Worm (Caenorhabditis elegans) whole organism, L4 larva: ENCODE data around the gene T14B4.8.

Experiments
- R02D3.7 ChIP-seq: fragments of 150-350 bp; sonication (generic microtip); optimal IDR thresholded peaks from 3 replicates; lab custom pipeline; 2014; ENCODE audit warnings: missing biosample characterization, missing genetic modification characterization
- Y5F2A.4 ChIP-seq: fragments of 200-800 bp; sonication (Bioruptor generic); optimal IDR thresholded peaks from 2 replicates; lab custom pipeline; 2018; ENCODE audit warnings: mild to moderate bottlenecking, missing genetic modification characterization, missing compliant biosample characterization
- aha-1 ChIP-seq: fragments of 150-350 bp; peaks from one replicate; lab custom pipeline; 2014; ENCODE audit warnings: missing biosample characterization, missing genetic modification characterization
- ctbp-1 ChIP-seq: fragments of 200-800 bp; sonication (Bioruptor generic); IDR thresholded peaks from 2 replicates; pipeline ENCODE4 v1.3.6; 2022; ENCODE audit warnings: missing genetic modification reagents, missing genetic modification characterization, missing compliant biosample characterization
- daf-16 ChIP-seq, 3 experiments: sonication (generic microtip); optimal IDR thresholded peaks; 2 replicates each; lab custom pipeline; 2016 to 2017; ENCODE audit warnings: missing genetic modification characterization in 3 of 3, missing genetic modification reagents in 3 of 3, mild to moderate bottlenecking in 2 of 3, missing compliant biosample characterization in 2 of 3, missing biosample characterization in 1 of 3, moderate library complexity in 1 of 3
- dmd-6 ChIP-seq: fragments of 200-800 bp; sonication (Bioruptor generic); IDR thresholded peaks from 2 replicates; pipeline ENCODE4 v1.3.6; 2022; ENCODE audit warnings: missing genetic modification reagents, missing genetic modification characterization, missing compliant biosample characterization
- hlh-11 ChIP-seq: fragments of 200-800 bp; sonication (Bioruptor generic); optimal IDR thresholded peaks from 2 replicates; lab custom pipeline; 2018; ENCODE audit warnings: mild to moderate bottlenecking, missing genetic modification characterization, missing compliant biosample characterization
- madf-5 ChIP-seq, 2 experiments: fragments of 200-800 bp; sonication (Bioruptor generic); IDR thresholded peaks; 2 replicates each; pipeline ENCODE4 v1.3.6; 2022; ENCODE audit warnings: missing compliant biosample characterization in 2 of 2, missing genetic modification characterization in 2 of 2
- nhr-28 ChIP-seq: fragments of 150-350 bp; optimal IDR thresholded peaks from 2 replicates; lab custom pipeline; 2014; ENCODE audit warnings: missing biosample characterization, missing genetic modification characterization
- nhr-77 ChIP-seq: fragments of 150-350 bp; optimal IDR thresholded peaks from 2 replicates; lab custom pipeline; 2014; ENCODE audit warnings: missing biosample characterization, missing genetic modification characterization
- php-3 ChIP-seq: fragments of 200-800 bp; sonication (Bioruptor generic); IDR thresholded peaks from 2 replicates; pipeline ENCODE4 v1.3.6; 2022; ENCODE audit warnings: missing genetic modification reagents, missing genetic modification characterization, missing compliant biosample characterization
- pqm-1 ChIP-seq: sonication (generic microtip); optimal IDR thresholded peaks from 2 replicates; lab custom pipeline; 2017; ENCODE audit warnings: missing biosample characterization, missing genetic modification characterization
- snpc-1.2 ChIP-seq: fragments of 200-800 bp; sonication (Bioruptor generic); IDR thresholded peaks from 2 replicates; pipeline ENCODE4 v1.3.6; 2022; ENCODE audit warnings: missing genetic modification reagents, missing genetic modification characterization, missing compliant biosample characterization
- snpc-4 ChIP-seq: fragments of 150-350 bp; optimal IDR thresholded peaks from 2 replicates; lab custom pipeline; 2014; ENCODE audit warnings: missing biosample characterization, missing genetic modification characterization
- unc-130 ChIP-seq: sonication (generic microtip); optimal IDR thresholded peaks from 2 replicates; lab custom pipeline; 2016; ENCODE audit warnings: missing genetic modification reagents, missing genetic modification characterization, missing compliant biosample characterization
- unc-62 ChIP-seq, 3 experiments: fragments of 150-350 bp in 1 of 3; sonication (generic microtip); optimal IDR thresholded peaks in 2 of 3; peaks in 1 of 3; 1 replicate in 1 of 3; 2 replicates in 2 of 3; lab custom pipeline; 2014 to 2017; ENCODE audit warnings: missing biosample characterization in 3 of 3, missing genetic modification characterization in 3 of 3, missing genetic modification reagents in 3 of 3, missing genotype in 1 of 3
- vab-7 ChIP-seq: fragments of 200-800 bp; sonication (Bioruptor generic); IDR thresholded peaks from 2 replicates; pipeline ENCODE4 v1.3.6; 2022; ENCODE audit warnings: missing genetic modification reagents, missing genetic modification characterization, missing compliant biosample characterization
- zip-11 ChIP-seq: fragments of 200-800 bp; sonication (Bioruptor generic); IDR thresholded peaks from 2 replicates; pipeline ENCODE4 v1.3.6; 2022; ENCODE audit warnings: missing genetic modification characterization, missing compliant biosample characterization
- ztf-11 ChIP-seq: fragments of 150-350 bp; optimal IDR thresholded peaks from 2 replicates; lab custom pipeline; 2014; ENCODE audit warnings: missing biosample characterization, missing genetic modification characterization

Gene T14B4.8

DNA sequence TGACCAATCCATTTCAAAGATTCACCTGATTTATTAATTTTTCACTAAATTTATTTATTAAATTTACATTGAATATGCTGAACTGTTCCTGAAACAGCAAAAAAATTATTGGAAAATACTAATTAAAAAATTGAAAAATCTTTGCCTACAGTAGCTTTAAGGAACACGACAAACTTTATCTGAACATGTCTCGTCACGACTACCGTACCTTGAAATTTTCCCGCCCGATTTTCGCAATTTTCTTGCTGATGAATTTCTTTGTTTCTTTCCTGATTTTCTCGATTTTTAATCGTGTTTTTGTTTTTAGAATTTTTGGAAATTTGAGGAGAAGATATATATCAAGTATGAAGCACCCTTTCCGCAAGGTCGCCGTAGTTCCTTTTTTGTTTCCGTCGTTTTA lies 46.3 kb downstream of the T14B4.8 start:
- TF ChIP-seq unc-62 (GFP tag; optimal IDR thresholded peaks at IDR 0.05 in 1 of 2; lab: Kevin White, UChicago) (peak in 1 of 2 experiments; percentile 24), unc-62 (tag; optimal IDR thresholded peaks at IDR 0.05; lab: Kevin White, UChicago) (no peak), unc-130 (GFP tag; lab: Kevin White, UChicago) (peak; percentile 41), R02D3.7 (no peak)

DNA sequence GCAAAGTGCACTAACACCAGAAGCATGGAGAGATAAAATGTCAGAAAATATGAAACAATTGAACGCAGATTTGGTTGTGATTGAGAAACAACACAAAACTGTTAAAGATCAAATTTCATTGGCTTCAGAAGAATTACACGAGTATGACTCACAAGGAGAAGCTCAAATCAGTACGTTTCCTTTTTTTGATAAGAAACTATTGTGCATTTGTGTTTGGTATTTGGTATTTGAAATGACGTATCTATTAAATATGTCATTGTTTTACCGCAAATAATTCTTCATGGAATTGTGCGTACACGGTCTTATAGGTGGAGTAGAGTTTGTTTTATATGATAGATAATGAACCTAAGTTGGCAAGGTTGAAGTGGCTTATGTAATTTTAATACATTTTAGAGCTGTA lies 47.7 kb downstream of the T14B4.8 start:
- TF ChIP-seq ztf-11 (no peak), nhr-28 (peak; percentile 50), dmd-6 (GFP tag; lab: Robert Waterston, UW) (peak; percentile 58; the same call in 1 of the 2 replicates), nhr-77 (tag; lab: Kevin White, UChicago) (peak; percentile 18), unc-62 (GFP tag; optimal IDR thresholded peaks at IDR 0.05 in 1 of 2; lab: Kevin White, UChicago) (no peak), unc-62 (tag; optimal IDR thresholded peaks at IDR 0.05; lab: Kevin White, UChicago) (no peak), pqm-1 (tag; lab: Kevin White, UChicago) (peak; percentile 72)
- TF ChIP-seq, all 104 proteins: peak for 4

DNA sequence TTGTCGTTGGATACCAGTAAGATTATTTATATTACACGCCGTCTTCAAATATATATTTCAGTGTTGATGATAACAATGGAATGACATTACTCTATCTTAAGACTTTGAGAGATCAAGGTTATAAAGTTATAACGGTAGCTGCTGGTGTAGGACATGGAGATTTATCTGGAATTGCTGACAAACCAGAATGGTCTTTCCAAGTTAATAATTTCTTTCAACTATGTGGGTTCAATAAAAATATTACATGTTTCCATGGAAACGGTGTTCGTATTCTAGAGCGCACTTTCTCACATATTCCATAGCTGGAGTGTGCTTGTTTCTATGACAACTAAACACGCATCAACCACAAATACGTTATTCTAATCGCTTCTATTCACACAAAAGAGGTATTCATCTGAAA lies 49.5 kb downstream of the T14B4.8 start, which contains the start of gene ift-74:
Gene ift-74, plus strand, starts transcription at position 301 of the 400 bp plus-strand sequence.
- no peak for TF ChIP-seq snpc-4 (tag; lab: Kevin White, UChicago)
- TF ChIP-seq zip-11 (GFP tag; lab: Robert Waterston, UW) = no peak
- no peak for TF ChIP-seq ctbp-1

DNA sequence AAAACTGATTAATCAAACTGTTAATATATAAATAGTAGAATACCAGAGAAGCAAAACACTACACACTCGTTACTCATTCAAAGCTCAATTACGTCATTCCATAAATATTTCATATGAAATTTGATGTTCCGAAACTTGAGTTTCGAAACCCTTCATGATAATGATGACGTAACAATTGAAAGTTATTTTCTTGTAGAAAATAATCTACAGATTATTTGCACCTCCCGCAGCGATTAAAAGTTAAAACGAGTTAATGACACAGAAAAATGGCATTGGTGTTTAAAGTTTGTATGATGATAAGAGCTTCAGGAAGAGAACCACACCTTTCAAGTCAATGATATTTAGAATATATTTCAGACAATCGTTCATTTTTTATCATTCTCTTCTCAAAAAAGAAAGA lies 55.3 kb downstream of the T14B4.8 start, which contains the start of gene H43E16.1:
Gene H43E16.1, plus strand, starts transcription at position 375 of the 400 bp plus-strand sequence.
- TF ChIP-seq dmd-6 (GFP tag; lab: Robert Waterston, UW) = peak; percentile 79
- TF ChIP-seq Y5F2A.4 = no peak
- no peak for TF ChIP-seq vab-7
- peak; percentile 76 for TF ChIP-seq php-3 (GFP tag; lab: Robert Waterston, UW)
- no peak for TF ChIP-seq ctbp-1
- peak; percentile 32 for TF ChIP-seq nhr-77 (tag; lab: Kevin White, UChicago)
- TF ChIP-seq hlh-11 = peak; percentile 23
- TF ChIP-seq daf-16 (GFP tag; optimal IDR thresholded peaks at IDR 0.05; lab: Kevin White, UChicago) = no peak
- peak; percentile 57 for TF ChIP-seq daf-16 (tag; optimal IDR thresholded peaks at IDR 0.05; lab: Kevin White, UChicago)
- TF ChIP-seq pqm-1 (tag; lab: Kevin White, UChicago) = peak; percentile 80
- TF ChIP-seq madf-5 (GFP tag; IDR thresholded peaks at IDR 0.05; lab: Robert Waterston, UW) = no peak
- peak; percentile 41 for TF ChIP-seq aha-1
- TF ChIP-seq snpc-1.2 (GFP tag; lab: Robert Waterston, UW) = no peak
- TF ChIP-seq nhr-28 = peak; percentile 63
